Fruit fly (Drosophila melanogaster) whole organism, embryonic: ENCODE results near the gene snk.

Experiments used
- Atf-2 ChIP-seq: fragments of 200-800 bp; sonication (Bioruptor generic); optimal IDR thresholded peaks from 2 replicates; lab custom pipeline; 2016; ENCODE audit warnings: missing biosample characterization, missing genetic modification characterization
- BEAF-32 ChIP-seq: fragments of 200-800 bp; sonication (Bioruptor generic); optimal IDR thresholded peaks from 3 replicates; lab custom pipeline; 2017; ENCODE audit warnings: missing biosample characterization, missing genetic modification characterization, mild to moderate bottlenecking, moderate library complexity, missing genetic modification reagents
- Bdp1 ChIP-seq: fragments of 200-800 bp; sonication (Bioruptor generic); optimal IDR thresholded peaks from 3 replicates; lab custom pipeline; 2016; ENCODE audit warnings: missing biosample characterization, missing genetic modification characterization
- C15 ChIP-seq: fragments of 200-800 bp; sonication (Bioruptor generic); IDR thresholded peaks from 3 replicates; pipeline ENCODE4 v1.3.6; 2022; ENCODE audit warnings: missing biosample characterization, missing genetic modification characterization
- CG10431 ChIP-seq: fragments of 200-800 bp; sonication (Bioruptor generic); optimal IDR thresholded peaks from 3 replicates; lab custom pipeline; 2018; ENCODE audit warnings: missing biosample characterization, mild to moderate bottlenecking, missing genetic modification characterization
- CG10979 ChIP-seq: fragments of 200-800 bp; sonication (Bioruptor generic); optimal IDR thresholded peaks from 2 replicates; lab custom pipeline; 2018; ENCODE audit warnings: missing biosample characterization, mild to moderate bottlenecking, missing genetic modification characterization, moderate library complexity
- CG13424 ChIP-seq: fragments of 200-800 bp; sonication (Bioruptor generic); optimal IDR thresholded peaks from 2 replicates; lab custom pipeline; 2019; ENCODE audit warnings: missing biosample characterization, mild to moderate bottlenecking, missing genetic modification characterization, moderate library complexity
- CG18262 ChIP-seq: fragments of 200-800 bp; optimal IDR thresholded peaks from 3 replicates; lab custom pipeline; 2019; ENCODE audit warnings: missing biosample characterization, mild to moderate bottlenecking, missing genetic modification characterization, moderate library complexity
- CG2116 ChIP-seq: fragments of 200-800 bp; sonication (Bioruptor generic); optimal IDR thresholded peaks from 3 replicates; lab custom pipeline; 2018; ENCODE audit warnings: missing biosample characterization, mild to moderate bottlenecking, missing genetic modification characterization
- CG2678 ChIP-seq: fragments of 200-800 bp; sonication (Bioruptor generic); optimal IDR thresholded peaks from 3 replicates; lab custom pipeline; 2019; ENCODE audit warnings: missing biosample characterization, mild to moderate bottlenecking, missing genetic modification characterization, moderate library complexity
- CG31224 ChIP-seq: fragments of 200-800 bp; sonication (Bioruptor generic); IDR thresholded peaks from 2 replicates; pipeline ENCODE4 v1.3.6; 2022; ENCODE audit warnings: missing biosample characterization, missing genetic modification characterization
- CG3838 ChIP-seq: fragments of 200-800 bp; sonication (Bioruptor generic); optimal IDR thresholded peaks from 3 replicates; lab custom pipeline; 2016; ENCODE audit warnings: missing biosample characterization, missing genetic modification characterization
- CG4854 ChIP-seq: fragments of 200-800 bp; sonication (Bioruptor generic); optimal IDR thresholded peaks from 2 replicates; lab custom pipeline; 2016; ENCODE audit warnings: missing biosample characterization, missing genetic modification characterization, inconsistent platforms
- CG6272 ChIP-seq: fragments of 200-800 bp; sonication (Bioruptor generic); IDR thresholded peaks from 2 replicates; pipeline ENCODE4 v1.3.6; 2022; ENCODE audit warnings: missing biosample characterization, missing genetic modification characterization
- CG6765 ChIP-seq: fragments of 200-800 bp; sonication (Bioruptor generic); optimal IDR thresholded peaks from 3 replicates; lab custom pipeline; 2017; ENCODE audit warnings: missing biosample characterization, mild to moderate bottlenecking, missing genetic modification characterization
- CG7372 ChIP-seq: fragments of 200-800 bp; sonication (Bioruptor generic); IDR thresholded peaks from 2 replicates; pipeline ENCODE4 v1.3.6; 2022; ENCODE audit warnings: missing biosample characterization, missing genetic modification characterization
- CG7786 ChIP-seq: fragments of 200-800 bp; sonication (Bioruptor generic); optimal IDR thresholded peaks from 2 replicates; lab custom pipeline; 2016; ENCODE audit warnings: missing biosample characterization, missing genetic modification characterization
- CG8281 ChIP-seq: fragments of 200-800 bp; sonication (Bioruptor generic); optimal IDR thresholded peaks from 2 replicates; lab custom pipeline; 2018; ENCODE audit warnings: missing biosample characterization, mild to moderate bottlenecking, missing genetic modification characterization, moderate library complexity
- CG9727 ChIP-seq: fragments of 200-800 bp; sonication (Bioruptor generic); optimal IDR thresholded peaks from 3 replicates; lab custom pipeline; 2017; ENCODE audit warnings: missing biosample characterization, mild to moderate bottlenecking, missing genetic modification characterization
- Dll ChIP-seq: fragments of 200-800 bp; sonication (Bioruptor generic); IDR thresholded peaks from 4 replicates; pipeline ENCODE4 v1.3.6; 2022; ENCODE audit warnings: missing biosample characterization, missing genetic modification characterization; ENCODE audit not compliant: partially characterized antibody
- Ets65A ChIP-seq: fragments of 200-800 bp; sonication (Bioruptor generic); peaks from one replicate; lab custom pipeline; 2016; ENCODE audit warnings: missing biosample characterization, missing genetic modification characterization
- HLHmδ ChIP-seq: fragments of 200-800 bp; sonication (Bioruptor generic); optimal IDR thresholded peaks from 2 replicates; lab custom pipeline; 2018; ENCODE audit warnings: missing biosample characterization, mild to moderate bottlenecking, missing genetic modification characterization, moderate library complexity
- HmgZ ChIP-seq: fragments of 200-800 bp; sonication (Bioruptor generic); optimal IDR thresholded peaks from 2 replicates; lab custom pipeline; 2018; ENCODE audit warnings: missing biosample characterization, mild to moderate bottlenecking, missing genetic modification characterization
- Jarid2 ChIP-seq: fragments of 200-800 bp; sonication (Bioruptor generic); optimal IDR thresholded peaks from 3 replicates; lab custom pipeline; 2017; ENCODE audit warnings: mild to moderate bottlenecking, missing biosample characterization, missing genetic modification reagents, missing genetic modification characterization
- Max ChIP-seq: fragments of 200-800 bp; sonication (Bioruptor generic); optimal IDR thresholded peaks from 2 replicates; lab custom pipeline; 2016; ENCODE audit warnings: missing biosample characterization, mild to moderate bottlenecking, missing genetic modification characterization
- Med ChIP-seq: fragments of 200-800 bp; sonication (Bioruptor generic); peaks from one replicate; lab custom pipeline; 2016; ENCODE audit warnings: missing biosample characterization, missing genetic modification characterization, mild to moderate bottlenecking, inconsistent platforms, moderate library complexity
- Mes4 ChIP-seq: fragments of 200-800 bp; sonication (Bioruptor generic); optimal IDR thresholded peaks from 2 replicates; lab custom pipeline; 2016; ENCODE audit warnings: missing biosample characterization, missing genetic modification characterization
- Nf-YC ChIP-seq: fragments of 200-800 bp; optimal IDR thresholded peaks from 3 replicates; lab custom pipeline; 2019; ENCODE audit warnings: missing biosample characterization, mild to moderate bottlenecking, missing genetic modification characterization, moderate library complexity
- NfI ChIP-seq: fragments of 200-800 bp; sonication (Bioruptor generic); optimal IDR thresholded peaks from 3 replicates; lab custom pipeline; 2018; ENCODE audit warnings: missing biosample characterization, mild to moderate bottlenecking, missing genetic modification characterization, moderate library complexity
- Sry-δ ChIP-seq: fragments of 200-800 bp; sonication (Bioruptor generic); optimal IDR thresholded peaks from 2 replicates; lab custom pipeline; 2016; ENCODE audit warnings: missing biosample characterization, missing genetic modification characterization
- Trl ChIP-seq, 3 experiments: fragments of >200 bp in 2 of 3; fragments of 200-800 bp in 1 of 3; sonication (Bioruptor generic) in 1 of 3; optimal IDR thresholded peaks; 2 replicates in 1 of 3; 3 replicates in 2 of 3; lab custom pipeline; 2016 to 2017; ENCODE audit warnings: missing biosample characterization in 1 of 3, missing genetic modification characterization in 1 of 3
- Xrp1 ChIP-seq: fragments of 200-800 bp; sonication (Bioruptor generic); IDR thresholded peaks from 2 replicates; pipeline ENCODE4 v1.3.6; 2022; ENCODE audit warnings: missing biosample characterization, missing genetic modification characterization
- YL-1 ChIP-seq: fragments of 200-800 bp; sonication (Bioruptor generic); optimal IDR thresholded peaks from 3 replicates; lab custom pipeline; 2017; ENCODE audit warnings: missing biosample characterization, mild to moderate bottlenecking, missing genetic modification characterization
- chm ChIP-seq: fragments of 200-800 bp; sonication (Bioruptor generic); IDR thresholded peaks from 2 replicates; pipeline ENCODE4 v1.3.6; 2022; ENCODE audit warnings: missing biosample characterization, missing genetic modification characterization
- crol ChIP-seq: fragments of 200-800 bp; sonication (Bioruptor generic); IDR thresholded peaks from 2 replicates; pipeline ENCODE4 v1.3.6; 2022; ENCODE audit warnings: missing biosample characterization, missing genetic modification characterization
- kni ChIP-seq: fragments of 200-800 bp; sonication (Bioruptor generic); optimal IDR thresholded peaks from 3 replicates; lab custom pipeline; 2017; ENCODE audit warnings: mild to moderate bottlenecking, missing biosample characterization, missing genetic modification reagents, missing genetic modification characterization
- lola ChIP-seq, 3 experiments: fragments of >200 bp in 2 of 3; fragments of 200-800 bp in 1 of 3; sonication (Bioruptor generic) in 1 of 3; optimal IDR thresholded peaks; 2 replicates each; lab custom pipeline; 2017 to 2019; ENCODE audit warnings: missing biosample characterization in 3 of 3, missing genetic modification characterization in 3 of 3, mild to moderate bottlenecking in 1 of 3, moderate library complexity in 1 of 3
- nerfin-1 ChIP-seq: fragments of 200-800 bp; sonication (Bioruptor generic); optimal IDR thresholded peaks from 3 replicates; lab custom pipeline; 2019; ENCODE audit warnings: missing biosample characterization, mild to moderate bottlenecking, missing genetic modification characterization, moderate library complexity
- nerfin-2 ChIP-seq: fragments of 200-800 bp; sonication (Bioruptor generic); IDR thresholded peaks from 2 replicates; pipeline ENCODE4 v1.3.6; 2022; ENCODE audit warnings: missing biosample characterization, missing genetic modification characterization; ENCODE audit not compliant: partially characterized antibody
- peb ChIP-seq: fragments of 200-800 bp; sonication (Bioruptor generic); IDR thresholded peaks from 2 replicates; pipeline ENCODE4 v1.3.6; 2022; ENCODE audit warnings: missing biosample characterization, missing genetic modification characterization
- prd ChIP-seq, 3 experiments: fragments of >200 bp in 2 of 3; fragments of 200-800 bp in 1 of 3; sonication (Bioruptor generic) in 1 of 3; optimal IDR thresholded peaks in 2 of 3; IDR thresholded peaks in 1 of 3; 2 replicates in 2 of 3; 3 replicates in 1 of 3; pipeline versions ENCODE4 v1.3.6 to Lab custom; 2017 to 2022; ENCODE audit warnings: missing biosample characterization in 1 of 3, missing genetic modification characterization in 1 of 3
- rib ChIP-seq: fragments of 200-800 bp; sonication (Bioruptor generic); IDR thresholded peaks from 2 replicates; pipeline ENCODE4 v1.3.6; 2022; ENCODE audit warnings: missing biosample characterization, missing genetic modification characterization
- sob ChIP-seq: fragments of 200-800 bp; sonication (Bioruptor generic); IDR thresholded peaks from 2 replicates; pipeline ENCODE4 v1.3.6; 2022; ENCODE audit warnings: missing biosample characterization, missing genetic modification characterization
- ttk ChIP-seq: fragments of 200-800 bp; sonication (Bioruptor generic); IDR thresholded peaks from 2 replicates; pipeline ENCODE4 v2.1.2; 2022; ENCODE audit warnings: missing biosample characterization, missing genetic modification characterization
- twi ChIP-seq: fragments of 200-800 bp; optimal IDR thresholded peaks from 2 replicates; lab custom pipeline; 2019; ENCODE audit warnings: missing biosample characterization, mild to moderate bottlenecking, missing genetic modification characterization, moderate library complexity
- wor ChIP-seq: fragments of 200-800 bp; sonication (Bioruptor generic); IDR thresholded peaks from 2 replicates; pipeline ENCODE4 v1.3.6; 2022; ENCODE audit warnings: missing biosample characterization, missing genetic modification characterization
- yki ChIP-seq: fragments of >200 bp; optimal IDR thresholded peaks from 3 replicates; lab custom pipeline; 2018
- zfh1 ChIP-seq: fragments of 200-800 bp; sonication (Bioruptor generic); IDR thresholded peaks from 3 replicates; pipeline ENCODE4 v1.3.6; 2022; ENCODE audit warnings: missing biosample characterization, missing genetic modification characterization

snk gene

DNA sequence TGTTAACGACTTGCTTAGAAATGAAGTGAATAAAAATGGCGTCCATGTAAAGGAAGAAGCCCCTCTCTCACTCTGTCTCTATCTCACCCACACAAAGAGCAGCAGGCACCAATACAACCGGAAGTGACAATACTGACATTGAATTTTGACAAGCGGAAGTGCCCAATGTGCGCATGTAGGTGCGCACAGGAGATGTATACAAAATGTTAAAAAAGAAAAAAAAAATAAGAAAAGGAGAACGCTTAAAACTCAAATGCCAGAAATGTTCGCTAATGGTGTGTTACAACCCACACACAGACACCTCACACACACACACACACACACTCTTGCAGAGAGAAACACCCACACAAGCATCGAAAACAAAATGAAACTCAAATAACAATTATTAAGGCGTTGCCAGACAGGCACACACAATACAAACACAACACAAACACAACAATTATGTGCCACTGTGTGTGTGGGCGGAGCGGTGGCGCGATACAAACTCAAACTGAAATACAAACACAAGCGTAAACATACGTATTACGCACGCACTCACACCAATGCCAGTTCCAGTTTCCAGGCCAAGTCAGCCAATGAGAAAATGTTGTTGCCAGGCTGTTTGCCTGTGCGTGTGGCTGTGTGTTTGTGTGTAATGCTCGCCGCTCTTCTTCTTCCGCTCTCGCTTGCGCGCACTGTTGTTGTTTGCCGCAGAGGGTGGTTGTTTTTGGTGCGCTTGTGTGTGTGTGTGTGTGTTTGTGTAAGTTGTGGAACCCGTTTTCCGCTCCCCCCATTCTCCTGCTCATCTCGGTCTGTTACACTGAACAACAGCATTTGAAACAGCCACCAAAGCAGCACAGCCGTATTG is 21.4 kb upstream of the snk start (continued):
- TF ChIP-seq CG31224 (GFP tag; lab: Robert Waterston, UW) (no peak), CG2678 (tag; lab: Kevin White, UChicago) (no peak), peb (GFP tag; lab: Robert Waterston, UW) (0 out of 2 replicates have a peak, but pooled peaks have one; percentile 29), CG6765 (no peak), HmgZ (tag; lab: Kevin White, UChicago) (peak; percentile 19), Jarid2 (GFP tag; lab: Kevin White, UChicago) (peak; percentile 58), CG7372 (no peak), lola (GFP tag; optimal IDR thresholded peaks at IDR 0.05; lab: Kevin White, UChicago) (peak in 2 of 3 experiments; percentile 1 to 91), Sry-δ (GFP tag; lab: Kevin White, UChicago) (peak; percentile 3), prd (optimal IDR thresholded peaks at IDR 0.05; lab: Kevin White, UChicago) (no peak), prd (GFP tag; IDR thresholded peaks at IDR 0.05; lab: Robert Waterston, UW) (peak; percentile 36; the same call in 2 of the 3 replicates), nerfin-2 (GFP tag; lab: Robert Waterston, UW) (no peak), CG10979 (peak; percentile 26), ttk (GFP tag; lab: Robert Waterston, UW) (peak; percentile 85), yki (lab: Kevin White, UChicago) (peak; percentile 43), Med (GFP tag; lab: Kevin White, UChicago) (peak; percentile 83), Max (GFP tag; lab: Kevin White, UChicago) (no peak), Xrp1 (GFP tag; lab: Robert Waterston, UW) (no peak), NfI (GFP tag; lab: Kevin White, UChicago) (no peak), CG7786 (GFP tag; lab: Kevin White, UChicago) (no peak), sob (GFP tag; lab: Robert Waterston, UW) (no peak), kni (peak; percentile 83), CG2116 (peak; percentile 10), crol (peak; percentile 98), Nf-YC (tag; lab: Kevin White, UChicago) (peak; percentile 100), CG3838 (GFP tag; lab: Kevin White, UChicago) (no peak), CG6272 (GFP tag; lab: Robert Waterston, UW) (no peak), CG10431 (GFP tag; lab: Kevin White, UChicago) (no peak), C15 (GFP tag; lab: Robert Waterston, UW) (no peak), Ets65A (GFP tag; lab: Kevin White, UChicago) (peak; percentile 90), wor (GFP tag; lab: Robert Waterston, UW) (no peak), CG8281 (tag; lab: Kevin White, UChicago) (no peak), chm (no peak), YL-1 (GFP tag; lab: Kevin White, UChicago) (no peak), zfh1 (GFP tag; lab: Robert Waterston, UW) (0 out of 3 replicates have a peak, but pooled peaks have one; percentile 33), BEAF-32 (GFP tag; lab: Kevin White, UChicago) (no peak), Bdp1 (GFP tag; lab: Kevin White, UChicago) (no peak), CG13424 (peak; percentile 3), HLHmδ (GFP tag; lab: Kevin White, UChicago) (no peak), Dll (GFP tag; lab: Robert Waterston, UW) (0 out of 4 replicates have a peak, but pooled peaks have one; percentile 48), rib (GFP tag; lab: Robert Waterston, UW) (no peak), CG9727 (peak; percentile 48), CG18262 (peak; percentile 7), twi (tag; lab: Kevin White, UChicago) (peak; percentile 50), nerfin-1 (peak; percentile 48), CG4854 (GFP tag; lab: Kevin White, UChicago) (no peak), Atf-2 (no peak), Mes4 (peak; percentile 18), Trl (optimal IDR thresholded peaks at IDR 0.05; lab: Kevin White, UChicago) (peak; percentile 35 to 63), Trl (GFP tag; optimal IDR thresholded peaks at IDR 0.05; lab: Kevin White, UChicago) (no peak)
